Fruit fly (Drosophila melanogaster): ENCODE results near the gene ImpL1.
A peak's percentile ranks its signal among the peaks of the same experiment; 100 is the strongest.

The ImpL1 gene

dm6 chr3L:13400872-13401418 is 18.4 kb downstream of the ImpL1 start, which contains the start of gene sens:
Gene sens (minus strand): TSS chr3L:13401125.
- no peak for TF ChIP-seq dsf (GFP tag; optimal IDR thresholded peaks at IDR 0.05; ENCODE audit: borderline replicate concordance)
- TF ChIP-seq Mio (GFP tag; optimal IDR thresholded peaks at IDR 0.05): no peak
- peak; percentile 38 for TF ChIP-seq Jra (GFP tag; optimal IDR thresholded peaks at IDR 0.05)
- no peak for TF ChIP-seq Hr83 (GFP tag; optimal IDR thresholded peaks at IDR 0.05; ENCODE audit: poor library complexity, severe bottlenecking)
- no peak for TF ChIP-seq Dif (GFP tag; optimal IDR thresholded peaks at IDR 0.05; ENCODE audit: partially characterized antibody)
- peak; percentile 35 for TF ChIP-seq jim (GFP tag; optimal IDR thresholded peaks at IDR 0.05)
- peak; percentile 32 for TF ChIP-seq Sp1 (GFP tag; optimal IDR thresholded peaks at IDR 0.05)

dm6 chr3L:13403141-13403867 is 20.7 kb downstream of the ImpL1 start:
- TF ChIP-seq fru (GFP tag; optimal IDR thresholded peaks at IDR 0.05): no peak
- no peak for TF ChIP-seq Rel (GFP tag; optimal IDR thresholded peaks at IDR 0.05)
- TF ChIP-seq Rel (tag; optimal IDR thresholded peaks at IDR 0.05): no peak
- no peak for TF ChIP-seq woc (GFP tag; optimal IDR thresholded peaks at IDR 0.05)
- TF ChIP-seq usp (GFP tag; optimal IDR thresholded peaks at IDR 0.05): no peak
- no peak for TF ChIP-seq N (GFP tag; optimal IDR thresholded peaks at IDR 0.05)
- no peak for TF ChIP-seq Vsx2 (GFP tag; optimal IDR thresholded peaks at IDR 0.05; ENCODE audit: partially characterized antibody)

- TF ChIP-seq dmrt93B (GFP tag; optimal IDR thresholded peaks at IDR 0.05) (no peak), CG32264 (GFP tag; optimal IDR thresholded peaks at IDR 0.05) (no peak), Hnf4 (GFP tag; optimal IDR thresholded peaks at IDR 0.05) (no peak), Myc (optimal IDR thresholded peaks at IDR 0.05) (no peak), Vsx2 (GFP tag; optimal IDR thresholded peaks at IDR 0.05; ENCODE audit: partially characterized antibody) (no peak), usp (GFP tag; optimal IDR thresholded peaks at IDR 0.05) (no peak), HLH106 (tag; optimal IDR thresholded peaks at IDR 0.05) (peak; percentile 2), Dif (GFP tag; optimal IDR thresholded peaks at IDR 0.05; ENCODE audit: partially characterized antibody) (no peak), pan (optimal IDR thresholded peaks at IDR 0.05) (no peak), lola (GFP tag; optimal IDR thresholded peaks at IDR 0.05) (no peak), Jra (GFP tag; optimal IDR thresholded peaks at IDR 0.05) (no peak), N (GFP tag; optimal IDR thresholded peaks at IDR 0.05) (no peak), Hr83 (GFP tag; optimal IDR thresholded peaks at IDR 0.05; ENCODE audit: poor library complexity, severe bottlenecking) (no peak), foxo (GFP tag; optimal IDR thresholded peaks at IDR 0.05) (peak in 1 of 2 experiments; percentile 33), fru (GFP tag; optimal IDR thresholded peaks at IDR 0.05) (peak; percentile 36), sv (GFP tag; optimal IDR thresholded peaks at IDR 0.05) (no peak), rgr (GFP tag; optimal IDR thresholded peaks at IDR 0.05) (no peak), Mio (GFP tag; optimal IDR thresholded peaks at IDR 0.05) (no peak), Hr78 (GFP tag; optimal IDR thresholded peaks at IDR 0.05) (no peak), h (GFP tag; optimal IDR thresholded peaks at IDR 0.05) (peak; percentile 33), Dfd (GFP tag; optimal IDR thresholded peaks at IDR 0.05) (no peak), CrebA (GFP tag; optimal IDR thresholded peaks at IDR 0.05; ENCODE audit: borderline replicate concordance) (no peak), brk (GFP tag; optimal IDR thresholded peaks at IDR 0.05) (no peak), sage (GFP tag; optimal IDR thresholded peaks at IDR 0.05) (no peak), Rel (GFP tag; optimal IDR thresholded peaks at IDR 0.05) (no peak), Rel (tag; optimal IDR thresholded peaks at IDR 0.05) (no peak), GATAd (GFP tag; optimal IDR thresholded peaks at IDR 0.05) (no peak), CG9705 (GFP tag; optimal IDR thresholded peaks at IDR 0.05) (no peak), tai (GFP tag; optimal IDR thresholded peaks at IDR 0.05) (no peak), dl (GFP tag; optimal IDR thresholded peaks at IDR 0.05; ENCODE audit: insufficient read depth in 1 of 2, partially characterized antibody in 2 of 2) (no peak), psq (GFP tag; optimal IDR thresholded peaks at IDR 0.05) (no peak), woc (GFP tag; optimal IDR thresholded peaks at IDR 0.05) (peak; percentile 16), br (GFP tag; optimal IDR thresholded peaks at IDR 0.05) (peak; percentile 14), ey (GFP tag; optimal IDR thresholded peaks at IDR 0.05) (peak; percentile 13), dsf (GFP tag; optimal IDR thresholded peaks at IDR 0.05; ENCODE audit: borderline replicate concordance) (no peak), OdsH (GFP tag; optimal IDR thresholded peaks at IDR 0.05) (no peak), Sp1 (GFP tag; optimal IDR thresholded peaks at IDR 0.05) (peak; percentile 12), jim (GFP tag; optimal IDR thresholded peaks at IDR 0.05) (no peak), Abd-B (GFP tag; optimal IDR thresholded peaks at IDR 0.05) (no peak)
Measured at dm6 chr3L:13406873-13407272, 24.3 kb downstream of the ImpL1 start.

Data from whole organism, wandering third instar larva.